Worm (Caenorhabditis elegans): Measurements from ENCODE around the gene acdh-11.
A peak's percentile ranks its signal among the peaks of the same experiment; 100 is the strongest.

acdh-11 gene

ce11 chrIII:10565926-10566325, at the start of gene acdh-11:
TSS of gene acdh-11 (plus strand) at chrIII:10566258.
- TF ChIP-seq ama-1 (optimal IDR thresholded peaks at IDR 0.05), result no peak
- no peak for TF ChIP-seq hmbx-1 (tag; optimal IDR thresholded peaks at IDR 0.05)
- no peak for TF ChIP-seq B0310.2 (tag; optimal IDR thresholded peaks at IDR 0.05)
- no peak for TF ChIP-seq tbx-37 (GFP tag; conservative IDR thresholded peaks at IDR 0.05)
- TF ChIP-seq tbx-11 (GFP tag; IDR thresholded peaks at IDR 0.05), result no peak
- no peak for TF ChIP-seq hmg-4 (GFP tag; optimal IDR thresholded peaks at IDR 0.05)
- TF ChIP-seq ceh-36 (tag; optimal IDR thresholded peaks at IDR 0.05), result no peak
- no peak for TF ChIP-seq F13C5.2 (tag; optimal IDR thresholded peaks at IDR 0.05)
- no peak for TF ChIP-seq aly-1 (tag; optimal IDR thresholded peaks at IDR 0.05)
- no peak for TF ChIP-seq ets-7 (tag; optimal IDR thresholded peaks at IDR 0.05)
- no peak for TF ChIP-seq sea-1 (GFP tag; conservative IDR thresholded peaks at IDR 0.05)
- TF ChIP-seq pes-1 (GFP tag; IDR thresholded peaks at IDR 0.05), result no peak
- TF ChIP-seq ceh-13 (GFP tag; optimal IDR thresholded peaks at IDR 0.05), result no peak
- no peak for TF ChIP-seq tra-4 (tag; optimal IDR thresholded peaks at IDR 0.05)
- no peak for TF ChIP-seq hnd-1 (tag; optimal IDR thresholded peaks at IDR 0.05)
- no peak for TF ChIP-seq scrt-1 (GFP tag; IDR thresholded peaks at IDR 0.05)
- TF ChIP-seq flt-1 (GFP tag; IDR thresholded peaks at IDR 0.05), result no peak

- TF ChIP-seq scrt-1 (GFP tag; IDR thresholded peaks at IDR 0.05) (no peak), ets-7 (tag; optimal IDR thresholded peaks at IDR 0.05) (no peak), hmbx-1 (tag; optimal IDR thresholded peaks at IDR 0.05) (no peak), pes-1 (GFP tag; IDR thresholded peaks at IDR 0.05) (no peak), B0310.2 (tag; optimal IDR thresholded peaks at IDR 0.05) (no peak), ceh-36 (tag; optimal IDR thresholded peaks at IDR 0.05) (no peak), tbx-37 (GFP tag; conservative IDR thresholded peaks at IDR 0.05) (no peak), tbx-11 (GFP tag; IDR thresholded peaks at IDR 0.05) (no peak), hmg-4 (GFP tag; optimal IDR thresholded peaks at IDR 0.05) (no peak), sea-1 (GFP tag; conservative IDR thresholded peaks at IDR 0.05) (no peak), F13C5.2 (tag; optimal IDR thresholded peaks at IDR 0.05) (no peak), ama-1 (optimal IDR thresholded peaks at IDR 0.05) (no peak), flt-1 (GFP tag; IDR thresholded peaks at IDR 0.05) (no peak), hnd-1 (tag; optimal IDR thresholded peaks at IDR 0.05) (no peak), tra-4 (tag; optimal IDR thresholded peaks at IDR 0.05) (no peak), ceh-13 (GFP tag; optimal IDR thresholded peaks at IDR 0.05) (no peak)
These were observed 47.2 kb upstream of the acdh-11 start for ce11 chrIII:10518884-10519283.

- TF ChIP-seq F13C5.2 (tag; optimal IDR thresholded peaks at IDR 0.05), result no peak
- no peak for TF ChIP-seq B0310.2 (tag; optimal IDR thresholded peaks at IDR 0.05)
- no peak for TF ChIP-seq sea-1 (GFP tag; conservative IDR thresholded peaks at IDR 0.05)
- TF ChIP-seq tbx-37 (GFP tag; conservative IDR thresholded peaks at IDR 0.05), result no peak
- TF ChIP-seq ceh-13 (GFP tag; optimal IDR thresholded peaks at IDR 0.05), result no peak
- no peak for TF ChIP-seq hmg-4 (GFP tag; optimal IDR thresholded peaks at IDR 0.05)
- no peak for TF ChIP-seq ets-7 (tag; optimal IDR thresholded peaks at IDR 0.05)
- TF ChIP-seq ceh-36 (tag; optimal IDR thresholded peaks at IDR 0.05), result no peak
- TF ChIP-seq hnd-1 (tag; optimal IDR thresholded peaks at IDR 0.05), result no peak
- no peak for TF ChIP-seq flt-1 (GFP tag; IDR thresholded peaks at IDR 0.05)
- no peak for TF ChIP-seq pes-1 (GFP tag; IDR thresholded peaks at IDR 0.05)
- TF ChIP-seq scrt-1 (GFP tag; IDR thresholded peaks at IDR 0.05), result no peak
- no peak for TF ChIP-seq aly-1 (tag; optimal IDR thresholded peaks at IDR 0.05)
- no peak for TF ChIP-seq tra-4 (tag; optimal IDR thresholded peaks at IDR 0.05)
- TF ChIP-seq ama-1 (optimal IDR thresholded peaks at IDR 0.05), result no peak
- no peak for TF ChIP-seq tbx-11 (GFP tag; IDR thresholded peaks at IDR 0.05)
- TF ChIP-seq hmbx-1 (tag; optimal IDR thresholded peaks at IDR 0.05), result no peak
These were observed 46.4 kb upstream of the acdh-11 start for ce11 chrIII:10519615-10520014.

- TF ChIP-seq ets-7 (tag; optimal IDR thresholded peaks at IDR 0.05) (no peak), hmbx-1 (tag; optimal IDR thresholded peaks at IDR 0.05) (no peak), tbx-37 (GFP tag; conservative IDR thresholded peaks at IDR 0.05) (no peak), ceh-13 (GFP tag; optimal IDR thresholded peaks at IDR 0.05) (no peak), ama-1 (optimal IDR thresholded peaks at IDR 0.05) (no peak), aly-1 (tag; optimal IDR thresholded peaks at IDR 0.05) (no peak)
These were observed 45.5 kb upstream of the acdh-11 start, which contains the start of gene unc-49 for ce11 chrIII:10520523-10520922. TSS of gene unc-49 (plus strand) at chrIII:10520762.

ce11 chrIII:10521219-10521618, 44.8 kb upstream of the acdh-11 start:
- TF ChIP-seq hnd-1 (tag; optimal IDR thresholded peaks at IDR 0.05) (no peak), flt-1 (GFP tag; IDR thresholded peaks at IDR 0.05) (no peak), ceh-36 (tag; optimal IDR thresholded peaks at IDR 0.05) (peak; percentile 82)

ce11 chrIII:10523025-10523424, 43.0 kb upstream of the acdh-11 start:
- TF ChIP-seq tra-4 (tag; optimal IDR thresholded peaks at IDR 0.05) (no peak), ceh-36 (tag; optimal IDR thresholded peaks at IDR 0.05) (no peak), B0310.2 (tag; optimal IDR thresholded peaks at IDR 0.05) (no peak)

ce11 chrIII:10524823-10525222, 41.2 kb upstream of the acdh-11 start:
- TF ChIP-seq tra-4 (tag; optimal IDR thresholded peaks at IDR 0.05) (no peak), sea-1 (GFP tag; conservative IDR thresholded peaks at IDR 0.05) (no peak), flt-1 (GFP tag; IDR thresholded peaks at IDR 0.05) (no peak), ceh-13 (GFP tag; optimal IDR thresholded peaks at IDR 0.05) (no peak), ama-1 (optimal IDR thresholded peaks at IDR 0.05) (no peak)

ce11 chrIII:10525927-10526326, 40.1 kb upstream of the acdh-11 start:
- TF ChIP-seq tbx-37 (GFP tag; conservative IDR thresholded peaks at IDR 0.05) (no peak), scrt-1 (GFP tag; IDR thresholded peaks at IDR 0.05) (no peak), pes-1 (GFP tag; IDR thresholded peaks at IDR 0.05) (no peak), tra-4 (tag; optimal IDR thresholded peaks at IDR 0.05) (no peak), hmg-4 (GFP tag; optimal IDR thresholded peaks at IDR 0.05) (no peak), ets-7 (tag; optimal IDR thresholded peaks at IDR 0.05) (no peak), hnd-1 (tag; optimal IDR thresholded peaks at IDR 0.05) (no peak), sea-1 (GFP tag; conservative IDR thresholded peaks at IDR 0.05) (no peak), ceh-13 (GFP tag; optimal IDR thresholded peaks at IDR 0.05) (no peak), B0310.2 (tag; optimal IDR thresholded peaks at IDR 0.05) (no peak), F13C5.2 (tag; optimal IDR thresholded peaks at IDR 0.05) (no peak), aly-1 (tag; optimal IDR thresholded peaks at IDR 0.05) (no peak)

Data from whole organism, early embryonic.